Fruit fly (Drosophila melanogaster) whole organism, prepupa: ENCODE measurements around the gene DNAlig3.

Source experiments
- CG11294 ChIP-seq: fragments of 200-800 bp; sonication (Bioruptor generic); IDR thresholded peaks from 2 replicates; pipeline ENCODE4 v1.3.6; 2022; ENCODE audit warnings: missing biosample characterization, missing genetic modification characterization
- CG11762 ChIP-seq: fragments of 200-800 bp; sonication (Bioruptor generic); optimal IDR thresholded peaks from 3 replicates; lab custom pipeline; 2016; ENCODE audit warnings: missing biosample characterization, missing genetic modification characterization; ENCODE audit not compliant: insufficient read depth
- CG15336 ChIP-seq: fragments of 200-800 bp; sonication (Bioruptor generic); IDR thresholded peaks from 2 replicates; pipeline ENCODE4 v1.3.6; 2022; ENCODE audit warnings: missing biosample characterization, missing genetic modification characterization
- CG1621 ChIP-seq: fragments of 200-800 bp; sonication (Bioruptor generic); optimal IDR thresholded peaks from 3 replicates; lab custom pipeline; 2018; ENCODE audit warnings: missing biosample characterization, mild to moderate bottlenecking, missing genetic modification characterization
- CG16779 ChIP-seq: fragments of 200-800 bp; sonication (Bioruptor generic); optimal IDR thresholded peaks from 3 replicates; lab custom pipeline; 2017; ENCODE audit warnings: missing biosample characterization, mild to moderate bottlenecking, missing genetic modification characterization
- CG3032 ChIP-seq: fragments of 200-800 bp; optimal IDR thresholded peaks from 2 replicates; lab custom pipeline; 2019; ENCODE audit warnings: missing biosample characterization, mild to moderate bottlenecking, missing genetic modification characterization, moderate library complexity
- CG31627 ChIP-seq: fragments of 200-800 bp; sonication (Bioruptor generic); optimal IDR thresholded peaks from 3 replicates; lab custom pipeline; 2016; ENCODE audit warnings: missing biosample characterization, missing genetic modification characterization
- CG32006 ChIP-seq: fragments of 200-800 bp; sonication (Bioruptor generic); optimal IDR thresholded peaks from 3 replicates; lab custom pipeline; 2017; ENCODE audit warnings: missing biosample characterization, mild to moderate bottlenecking, missing genetic modification characterization
- CG34406 ChIP-seq: fragments of 200-800 bp; sonication (Bioruptor generic); optimal IDR thresholded peaks from 3 replicates; lab custom pipeline; 2016; ENCODE audit warnings: missing biosample characterization, missing genetic modification characterization
- CG3919 ChIP-seq: fragments of 200-800 bp; sonication (Bioruptor generic); optimal IDR thresholded peaks from 3 replicates; lab custom pipeline; 2016; ENCODE audit warnings: missing biosample characterization, missing genetic modification characterization
- CG6163 ChIP-seq: fragments of 200-800 bp; sonication (Bioruptor generic); IDR thresholded peaks from 3 replicates; pipeline ENCODE4 v1.3.6; 2022; ENCODE audit warnings: missing biosample characterization, missing genetic modification characterization
- CG6276 ChIP-seq: fragments of 200-800 bp; sonication (Bioruptor generic); optimal IDR thresholded peaks from 2 replicates; lab custom pipeline; 2017; ENCODE audit warnings: missing biosample characterization, mild to moderate bottlenecking, missing genetic modification characterization
- CG6792 ChIP-seq: fragments of 200-800 bp; sonication (Bioruptor generic); optimal IDR thresholded peaks from 3 replicates; lab custom pipeline; 2016; ENCODE audit warnings: missing biosample characterization, missing genetic modification characterization
- CG6808 ChIP-seq: fragments of 200-800 bp; sonication (Bioruptor generic); optimal IDR thresholded peaks from 3 replicates; lab custom pipeline; 2017; ENCODE audit warnings: missing biosample characterization, missing genetic modification characterization, mild to moderate bottlenecking, moderate library complexity, missing genetic modification reagents
- CG7368 ChIP-seq: fragments of 200-800 bp; sonication (Bioruptor generic); optimal IDR thresholded peaks from 3 replicates; lab custom pipeline; 2016; ENCODE audit warnings: missing biosample characterization, missing genetic modification characterization
- CG8319 ChIP-seq: fragments of 200-800 bp; sonication (Bioruptor generic); optimal IDR thresholded peaks from 3 replicates; lab custom pipeline; 2016; ENCODE audit warnings: missing biosample characterization, missing genetic modification characterization
- CG8632 ChIP-seq: fragments of 200-800 bp; sonication (Bioruptor generic); optimal IDR thresholded peaks from 3 replicates; lab custom pipeline; 2016; ENCODE audit warnings: missing biosample characterization, missing genetic modification characterization
- CG9139 ChIP-seq: fragments of 200-800 bp; sonication (Bioruptor generic); optimal IDR thresholded peaks from 3 replicates; lab custom pipeline; 2017; ENCODE audit warnings: missing biosample characterization, mild to moderate bottlenecking, missing genetic modification characterization
- Ets96B ChIP-seq: fragments of 200-800 bp; optimal IDR thresholded peaks from 2 replicates; lab custom pipeline; 2019; ENCODE audit warnings: missing biosample characterization, mild to moderate bottlenecking, missing genetic modification characterization, moderate library complexity
- Hr39 ChIP-seq: fragments of 200-800 bp; sonication (Bioruptor generic); optimal IDR thresholded peaks from 2 replicates; lab custom pipeline; 2016; ENCODE audit warnings: missing biosample characterization, missing genetic modification characterization
- Hr4 ChIP-seq: fragments of 200-800 bp; sonication (Bioruptor generic); optimal IDR thresholded peaks from 3 replicates; lab custom pipeline; 2016; ENCODE audit warnings: missing biosample characterization, missing genetic modification characterization
- OdsH ChIP-seq: fragments of 200-800 bp; sonication (Bioruptor generic); optimal IDR thresholded peaks from 3 replicates; lab custom pipeline; 2016; ENCODE audit warnings: missing biosample characterization, missing genetic modification characterization
- Smox ChIP-seq: fragments of 200-800 bp; sonication (Bioruptor generic); optimal IDR thresholded peaks from 3 replicates; lab custom pipeline; 2016; ENCODE audit warnings: missing biosample characterization, missing genetic modification characterization
- Sox102F ChIP-seq: fragments of 200-800 bp; sonication (Bioruptor generic); optimal IDR thresholded peaks from 2 replicates; lab custom pipeline; 2016; ENCODE audit warnings: missing biosample characterization, mild to moderate bottlenecking, missing genetic modification characterization
- Sox14 ChIP-seq: fragments of 200-800 bp; sonication (Bioruptor generic); optimal IDR thresholded peaks from 3 replicates; lab custom pipeline; 2016; ENCODE audit warnings: missing biosample characterization, missing genetic modification characterization
- Sox15 ChIP-seq: fragments of 200-800 bp; sonication (Bioruptor generic); optimal IDR thresholded peaks from 3 replicates; lab custom pipeline; 2016; ENCODE audit warnings: missing biosample characterization, missing genetic modification characterization
- achi ChIP-seq: fragments of 200-800 bp; sonication (Bioruptor generic); optimal IDR thresholded peaks from 3 replicates; lab custom pipeline; 2016; ENCODE audit warnings: missing biosample characterization, missing genetic modification characterization
- acj6 ChIP-seq: fragments of 200-800 bp; sonication (Bioruptor generic); optimal IDR thresholded peaks from 3 replicates; lab custom pipeline; 2016; ENCODE audit warnings: missing biosample characterization, missing genetic modification characterization
- eg ChIP-seq: fragments of 200-800 bp; sonication (Bioruptor generic); IDR thresholded peaks from 3 replicates; pipeline ENCODE4 v1.3.6; 2022; ENCODE audit warnings: missing biosample characterization, missing genetic modification characterization
- esn ChIP-seq: fragments of 200-800 bp; sonication (Bioruptor generic); optimal IDR thresholded peaks from 2 replicates; lab custom pipeline; 2016; ENCODE audit warnings: missing biosample characterization, mild to moderate bottlenecking, missing genetic modification characterization, moderate library complexity
- net ChIP-seq: fragments of 200-800 bp; sonication (Bioruptor generic); optimal IDR thresholded peaks from 3 replicates; lab custom pipeline; 2016; ENCODE audit warnings: missing biosample characterization, missing genetic modification characterization
- pdm3 ChIP-seq: fragments of 200-800 bp; sonication (Bioruptor generic); optimal IDR thresholded peaks from 3 replicates; lab custom pipeline; 2016; ENCODE audit warnings: missing biosample characterization, missing genetic modification characterization
- salr ChIP-seq, 2 experiments: fragments of 200-800 bp; sonication (Bioruptor generic); optimal IDR thresholded peaks; 3 replicates each; lab custom pipeline; 2016 to 2018; ENCODE audit warnings: missing biosample characterization in 2 of 2, missing genetic modification characterization in 2 of 2, mild to moderate bottlenecking in 1 of 2
- spab ChIP-seq: fragments of 200-800 bp; sonication (Bioruptor generic); optimal IDR thresholded peaks from 2 replicates; lab custom pipeline; 2017; ENCODE audit warnings: missing biosample characterization, mild to moderate bottlenecking, missing genetic modification characterization, missing genetic modification reagents
- ss ChIP-seq, 2 experiments: fragments of 200-800 bp; sonication (Bioruptor generic); optimal IDR thresholded peaks; 2 replicates in 1 of 2; 3 replicates in 1 of 2; lab custom pipeline; 2017 to 2018; ENCODE audit warnings: mild to moderate bottlenecking in 2 of 2, missing biosample characterization in 2 of 2, missing genetic modification characterization in 2 of 2, moderate library complexity in 1 of 2
- svp ChIP-seq: fragments of 200-800 bp; sonication (Bioruptor generic); peaks from one replicate; lab custom pipeline; 2016; ENCODE audit warnings: missing biosample characterization, missing genetic modification characterization

Gene DNAlig3

DNA sequence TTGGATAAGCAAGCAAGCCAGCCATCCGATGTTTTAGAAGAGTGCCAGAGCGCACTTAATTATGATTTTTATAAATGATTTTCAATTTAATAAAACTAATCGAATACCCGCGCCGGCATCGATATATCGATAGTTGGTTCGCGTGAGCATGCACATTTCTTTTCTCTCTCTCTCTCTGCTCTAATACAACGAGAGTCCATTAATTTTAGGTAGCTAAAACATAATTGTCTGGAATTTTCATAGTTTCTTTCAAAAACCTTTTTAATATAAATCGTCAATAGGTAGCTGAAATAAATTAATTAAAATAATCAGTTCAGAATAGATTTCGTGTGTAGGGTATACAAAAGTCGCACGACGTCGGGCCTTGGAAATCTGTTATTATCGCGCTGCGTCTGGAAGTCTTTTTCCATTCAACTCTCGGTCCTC, 47.3 kb upstream of the DNAlig3 start, which contains the start of gene CG18549 (continued):
- TF ChIP-seq CG9139 (GFP tag; lab: Kevin White, UChicago), result peak; percentile 100
- TF ChIP-seq CG6792, result peak; percentile 100
- TF ChIP-seq CG3032, result peak; percentile 100
- peak; percentile 100 for TF ChIP-seq esn (GFP tag; lab: Kevin White, UChicago)
- peak; percentile 100 for TF ChIP-seq CG34406
- TF ChIP-seq achi (GFP tag; lab: Kevin White, UChicago), result peak; percentile 99
- peak; percentile 99 for TF ChIP-seq CG8319 (GFP tag; lab: Kevin White, UChicago)
- TF ChIP-seq CG8632 (GFP tag; lab: Kevin White, UChicago), result peak; percentile 100
- TF ChIP-seq CG7368 (GFP tag; lab: Kevin White, UChicago), result peak; percentile 100
- TF ChIP-seq pdm3, result peak; percentile 100
- peak; percentile 100 for TF ChIP-seq Sox102F (GFP tag; lab: Kevin White, UChicago)
- peak; percentile 100 for TF ChIP-seq Hr4 (GFP tag; lab: Kevin White, UChicago)
- TF ChIP-seq CG15336 (GFP tag; lab: Robert Waterston, UW), result peak; percentile 100
- TF ChIP-seq CG11762, result peak; percentile 100
- peak; percentile 99 to 100 for TF ChIP-seq salr (GFP tag; optimal IDR thresholded peaks at IDR 0.05; lab: Kevin White, UChicago)
- TF ChIP-seq CG6276 (GFP tag; lab: Kevin White, UChicago), result peak; percentile 100
- TF ChIP-seq CG11294 (GFP tag; lab: Robert Waterston, UW), result peak; percentile 100
- TF ChIP-seq Sox15 (GFP tag; lab: Kevin White, UChicago), result peak; percentile 99
- TF ChIP-seq Hr39, result peak; percentile 100
- TF ChIP-seq CG6808 (GFP tag; lab: Kevin White, UChicago), result peak; percentile 99
- peak; percentile 100 for TF ChIP-seq Smox
- TF ChIP-seq acj6, result peak; percentile 100
- peak; percentile 100 for TF ChIP-seq spab (GFP tag; lab: Kevin White, UChicago)
- peak; percentile 100 for TF ChIP-seq ss (GFP tag; optimal IDR thresholded peaks at IDR 0.05; lab: Kevin White, UChicago)
- peak; percentile 100 for TF ChIP-seq net (GFP tag; lab: Kevin White, UChicago)
- TF ChIP-seq, all 60 proteins: peak for 60

DNA sequence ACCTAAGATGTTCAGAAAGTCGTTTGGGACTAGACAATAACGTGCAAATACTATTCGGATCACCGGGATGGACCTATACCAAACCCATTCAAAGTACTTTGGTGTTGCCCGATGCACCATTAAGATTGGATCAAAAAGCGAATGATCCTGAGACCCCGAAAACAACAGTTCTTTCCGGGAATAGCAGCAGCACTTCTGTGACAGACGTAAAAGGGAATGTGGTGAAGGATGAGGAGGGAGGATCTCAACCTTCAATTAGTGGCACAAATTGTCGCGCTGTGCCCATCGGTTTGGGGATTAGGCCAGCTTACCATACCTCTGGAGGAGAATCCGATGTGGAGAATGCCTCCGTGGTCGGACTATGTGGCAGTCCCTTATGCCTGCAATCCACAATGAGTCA, 46.7 kb upstream of the DNAlig3 start:
- no peak for TF ChIP-seq CG3919
- TF ChIP-seq CG9139 (GFP tag; lab: Kevin White, UChicago), result no peak
- TF ChIP-seq acj6, result no peak

DNA sequence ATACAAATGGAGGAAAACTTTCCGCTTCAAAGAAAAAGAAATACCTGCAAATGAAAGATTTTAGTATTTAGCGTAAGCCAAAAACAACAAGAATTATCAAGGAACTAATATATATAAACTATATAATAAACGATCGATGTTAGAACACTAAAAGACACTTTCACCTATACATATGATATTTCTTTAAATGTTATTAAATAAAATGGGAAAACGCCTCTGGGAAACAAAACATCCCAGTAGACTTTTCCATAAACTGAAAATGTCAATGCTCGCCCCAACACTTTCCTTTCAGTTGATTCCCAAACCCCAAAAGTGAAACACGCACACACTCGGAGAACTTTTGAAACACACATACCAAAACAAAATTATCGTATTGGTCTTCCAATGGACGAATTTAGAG, 45.7 kb upstream of the DNAlig3 start, which contains the start of gene vrs:
vrs (plus strand) TSS at position 301 of the 400 bp plus-strand sequence.
- no peak for TF ChIP-seq CG32006 (GFP tag; lab: Kevin White, UChicago)
- no peak for TF ChIP-seq spab (GFP tag; lab: Kevin White, UChicago)
- no peak for TF ChIP-seq Ets96B (tag; lab: Kevin White, UChicago)
- TF ChIP-seq OdsH (GFP tag; lab: Kevin White, UChicago), result no peak
- TF ChIP-seq CG3032, result no peak
- no peak for TF ChIP-seq CG9139 (GFP tag; lab: Kevin White, UChicago)
- TF ChIP-seq CG16779 (tag; lab: Kevin White, UChicago), result no peak
- no peak for TF ChIP-seq Sox15 (GFP tag; lab: Kevin White, UChicago)
- no peak for TF ChIP-seq Sox14 (GFP tag; lab: Kevin White, UChicago)
- TF ChIP-seq CG1621 (tag; lab: Kevin White, UChicago), result no peak
- TF ChIP-seq CG31627, result no peak
- no peak for TF ChIP-seq CG15336 (GFP tag; lab: Robert Waterston, UW)

DNA sequence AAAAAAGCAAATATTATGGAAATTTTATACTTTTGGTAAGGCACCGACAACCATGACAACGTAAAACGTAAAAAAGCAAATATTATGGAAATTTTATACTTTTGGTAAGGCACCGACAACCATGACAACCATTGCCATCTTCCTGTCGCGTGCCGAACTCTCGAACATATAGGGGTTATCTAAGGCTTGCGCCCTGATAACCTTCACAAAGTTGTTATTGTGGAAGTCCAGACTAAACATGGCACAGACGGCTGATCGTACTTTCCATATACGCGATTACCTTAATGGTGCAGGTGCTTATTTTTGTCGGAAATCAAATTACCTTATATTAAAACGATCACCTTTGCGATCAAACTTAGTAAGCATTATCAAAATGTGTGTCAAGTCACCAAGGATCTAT, 43.8 kb upstream of the DNAlig3 start:
- TF ChIP-seq eg (GFP tag; lab: Robert Waterston, UW), result no peak
- TF ChIP-seq svp (GFP tag; lab: Kevin White, UChicago), result peak; percentile 95
- TF ChIP-seq CG6163 (GFP tag; lab: Robert Waterston, UW), result no peak
- no peak for TF ChIP-seq CG3919
